Fruit fly (Drosophila melanogaster): ENCODE measurements around the gene CG34265.
A peak's percentile ranks its signal among the peaks of the same experiment; 100 is the strongest.

The CG34265 gene

dm6 chr3L:3268161-3268560 lies at the start of gene CG34265:
Gene CG34265, plus strand, starts transcription at chr3L:3268461.
- no peak for TF ChIP-seq EcR (GFP tag; optimal IDR thresholded peaks at IDR 0.05)
- TF ChIP-seq CG8478 (optimal IDR thresholded peaks at IDR 0.05) = no peak

dm6 chr3L:3218859-3219258 lies 49.4 kb upstream of the CG34265 start, which contains the start of the genes hob and nSMase:
Gene hob, minus strand, starts transcription at chr3L:3218920.
Gene nSMase, plus strand, starts transcription at chr3L:3219156.
- TF ChIP-seq Dll (optimal IDR thresholded peaks at IDR 0.05) (no peak), EcR (GFP tag; optimal IDR thresholded peaks at IDR 0.05) (no peak), usp (GFP tag; optimal IDR thresholded peaks at IDR 0.05) (no peak), CG8478 (optimal IDR thresholded peaks at IDR 0.05) (no peak), pan (optimal IDR thresholded peaks at IDR 0.05) (no peak), psq (optimal IDR thresholded peaks at IDR 0.05) (no peak)

dm6 chr3L:3222643-3223389 lies 45.4 kb upstream of the CG34265 start, which contains the start of the genes RpL28 and eIF1:
Gene RpL28, minus strand, starts transcription at chr3L:3222960.
Gene eIF1, plus strand, starts transcription at chr3L:3223341.
- TF ChIP-seq Dll (optimal IDR thresholded peaks at IDR 0.05) (no peak), CG8478 (optimal IDR thresholded peaks at IDR 0.05) (no peak), pan (optimal IDR thresholded peaks at IDR 0.05) (no peak), psq (optimal IDR thresholded peaks at IDR 0.05) (no peak), EcR (GFP tag; optimal IDR thresholded peaks at IDR 0.05) (no peak)

dm6 chr3L:3223390-3223914 lies 44.8 kb upstream of the CG34265 start:
- no peak for TF ChIP-seq usp (GFP tag; optimal IDR thresholded peaks at IDR 0.05)
- TF ChIP-seq psq (optimal IDR thresholded peaks at IDR 0.05) = no peak
- no peak for TF ChIP-seq EcR (GFP tag; optimal IDR thresholded peaks at IDR 0.05)

dm6 chr3L:3224740-3225719 lies 43.2 kb upstream of the CG34265 start, which contains the start of gene Larp4B:
Gene Larp4B, plus strand, starts transcription at chr3L:3224838.
- TF ChIP-seq CG8478 (optimal IDR thresholded peaks at IDR 0.05) = no peak
- no peak for TF ChIP-seq psq (optimal IDR thresholded peaks at IDR 0.05)
- TF ChIP-seq EcR (GFP tag; optimal IDR thresholded peaks at IDR 0.05) = no peak
- TF ChIP-seq usp (GFP tag; optimal IDR thresholded peaks at IDR 0.05) = no peak
- no peak for TF ChIP-seq pan (optimal IDR thresholded peaks at IDR 0.05)
- TF ChIP-seq Dll (optimal IDR thresholded peaks at IDR 0.05) = no peak

- TF ChIP-seq Dll (optimal IDR thresholded peaks at IDR 0.05) (peak; percentile 99), usp (GFP tag; optimal IDR thresholded peaks at IDR 0.05) (no peak), pan (optimal IDR thresholded peaks at IDR 0.05) (no peak), CG8478 (optimal IDR thresholded peaks at IDR 0.05) (peak; percentile 53)
Measured at dm6 chr3L:3225769-3226457, 42.3 kb upstream of the CG34265 start.

- TF ChIP-seq EcR (GFP tag; optimal IDR thresholded peaks at IDR 0.05) (no peak), usp (GFP tag; optimal IDR thresholded peaks at IDR 0.05) (no peak), psq (optimal IDR thresholded peaks at IDR 0.05) (no peak), CG8478 (optimal IDR thresholded peaks at IDR 0.05) (no peak), pan (optimal IDR thresholded peaks at IDR 0.05) (no peak), Dll (optimal IDR thresholded peaks at IDR 0.05) (no peak)
Measured at dm6 chr3L:3226458-3226783, 41.8 kb upstream of the CG34265 start.

dm6 chr3L:3236319-3236718 lies 31.9 kb upstream of the CG34265 start:
- TF ChIP-seq Dll (optimal IDR thresholded peaks at IDR 0.05) = no peak
- TF ChIP-seq usp (GFP tag; optimal IDR thresholded peaks at IDR 0.05) = no peak
- no peak for TF ChIP-seq psq (optimal IDR thresholded peaks at IDR 0.05)
- TF ChIP-seq pan (optimal IDR thresholded peaks at IDR 0.05) = no peak
- no peak for TF ChIP-seq CG8478 (optimal IDR thresholded peaks at IDR 0.05)
- no peak for TF ChIP-seq EcR (GFP tag; optimal IDR thresholded peaks at IDR 0.05)

dm6 chr3L:3239033-3239752 lies 29.1 kb upstream of the CG34265 start, which contains the start of gene CG17746:
Gene CG17746, minus strand, starts transcription at chr3L:3239578.
- no peak for TF ChIP-seq EcR (GFP tag; optimal IDR thresholded peaks at IDR 0.05)
- TF ChIP-seq Dll (optimal IDR thresholded peaks at IDR 0.05) = no peak
- no peak for TF ChIP-seq CG8478 (optimal IDR thresholded peaks at IDR 0.05)
- TF ChIP-seq pan (optimal IDR thresholded peaks at IDR 0.05) = no peak
- TF ChIP-seq psq (optimal IDR thresholded peaks at IDR 0.05) = no peak
- TF ChIP-seq usp (GFP tag; optimal IDR thresholded peaks at IDR 0.05) = no peak

- TF ChIP-seq EcR (GFP tag; optimal IDR thresholded peaks at IDR 0.05) = no peak
- no peak for TF ChIP-seq psq (optimal IDR thresholded peaks at IDR 0.05)
- no peak for TF ChIP-seq Dll (optimal IDR thresholded peaks at IDR 0.05)
- TF ChIP-seq usp (GFP tag; optimal IDR thresholded peaks at IDR 0.05) = no peak
- TF ChIP-seq pan (optimal IDR thresholded peaks at IDR 0.05) = no peak
- TF ChIP-seq CG8478 (optimal IDR thresholded peaks at IDR 0.05) = no peak
Measured at dm6 chr3L:3239785-3240596, 28.3 kb upstream of the CG34265 start.
